Fruit fly (Drosophila melanogaster) whole organism, adult: ENCODE results near the gene Cep164.

Experiments used
- CG11617 ChIP-seq: fragments of 200-800 bp; sonication (Bioruptor generic); optimal IDR thresholded peaks from 2 replicates; lab custom pipeline; 2017; ENCODE audit warnings: mild to moderate bottlenecking, missing biosample characterization, missing genetic modification reagents, missing genetic modification characterization
- CG12768 ChIP-seq: fragments of 200-800 bp; sonication (Bioruptor generic); optimal IDR thresholded peaks from 2 replicates; lab custom pipeline; 2017; ENCODE audit warnings: missing biosample characterization, missing genetic modification characterization, mild to moderate bottlenecking, moderate library complexity, missing genetic modification reagents
- CG14711 ChIP-seq: fragments of 200-800 bp; sonication (Bioruptor generic); optimal IDR thresholded peaks from 2 replicates; lab custom pipeline; 2018; ENCODE audit warnings: missing biosample characterization, mild to moderate bottlenecking, missing genetic modification characterization, moderate library complexity
- CG1620 ChIP-seq: fragments of 200-800 bp; sonication (Bioruptor generic); optimal IDR thresholded peaks from 2 replicates; lab custom pipeline; 2016; ENCODE audit warnings: missing biosample characterization, missing genetic modification characterization
- CG33017 ChIP-seq: fragments of 200-800 bp; sonication (Bioruptor generic); optimal IDR thresholded peaks from 2 replicates; lab custom pipeline; 2018; ENCODE audit warnings: missing biosample characterization, mild to moderate bottlenecking, missing genetic modification characterization, moderate library complexity
- CG5204 ChIP-seq: fragments of 200-800 bp; sonication (Bioruptor generic); optimal IDR thresholded peaks from 2 replicates; lab custom pipeline; 2016; ENCODE audit warnings: missing biosample characterization, missing genetic modification characterization
- CG7045 ChIP-seq: fragments of 200-800 bp; sonication (Bioruptor generic); optimal IDR thresholded peaks from 2 replicates; lab custom pipeline; 2017; ENCODE audit warnings: missing biosample characterization, mild to moderate bottlenecking, missing genetic modification characterization
- CG7101 ChIP-seq: fragments of 200-800 bp; sonication (Bioruptor generic); optimal IDR thresholded peaks from 2 replicates; lab custom pipeline; 2018; ENCODE audit warnings: missing biosample characterization, mild to moderate bottlenecking, missing genetic modification characterization, moderate library complexity
- Clk ChIP-seq: fragments of 200-800 bp; sonication (Bioruptor generic); optimal IDR thresholded peaks from 2 replicates; lab custom pipeline; 2017; ENCODE audit warnings: missing biosample characterization, missing genetic modification characterization
- Hr96 ChIP-seq: fragments of 200-800 bp; sonication (Bioruptor generic); optimal IDR thresholded peaks from 2 replicates; lab custom pipeline; 2016; ENCODE audit warnings: missing biosample characterization, missing genetic modification characterization
- Mnt ChIP-seq: fragments of 200-800 bp; sonication (Bioruptor generic); optimal IDR thresholded peaks from 2 replicates; lab custom pipeline; 2016; ENCODE audit warnings: missing biosample characterization, mild to moderate bottlenecking, missing genetic modification characterization
- bab1 ChIP-seq: fragments of 200-800 bp; sonication (Bioruptor generic); optimal IDR thresholded peaks from 3 replicates; lab custom pipeline; 2019; ENCODE audit warnings: missing biosample characterization, mild to moderate bottlenecking, missing genetic modification characterization, moderate library complexity
- cic ChIP-seq: fragments of 200-800 bp; sonication (Bioruptor generic); optimal IDR thresholded peaks from 2 replicates; lab custom pipeline; 2017; ENCODE audit warnings: missing biosample characterization, mild to moderate bottlenecking, missing genetic modification characterization, moderate library complexity
- cnc ChIP-seq, 2 experiments: fragments of >200 bp; optimal IDR thresholded peaks; 2 replicates each; lab custom pipeline; 2017
- kay ChIP-seq: fragments of 200-800 bp; sonication (Bioruptor generic); peaks from one replicate; lab custom pipeline; 2016; ENCODE audit warnings: missing biosample characterization, missing genetic modification characterization, borderline replicate concordance
- ovo ChIP-seq: fragments of 200-800 bp; sonication (Bioruptor generic); optimal IDR thresholded peaks from 2 replicates; lab custom pipeline; 2016; ENCODE audit warnings: missing biosample characterization, missing genetic modification characterization
- pad ChIP-seq: fragments of 200-800 bp; sonication (Bioruptor generic); optimal IDR thresholded peaks from 3 replicates; lab custom pipeline; 2017; ENCODE audit warnings: missing biosample characterization, missing genetic modification characterization, mild to moderate bottlenecking, moderate library complexity, missing genetic modification reagents
- tj ChIP-seq: fragments of 200-800 bp; sonication (Bioruptor generic); optimal IDR thresholded peaks from 3 replicates; lab custom pipeline; 2017; ENCODE audit warnings: missing biosample characterization, mild to moderate bottlenecking, missing genetic modification characterization, moderate library complexity
- toe ChIP-seq: fragments of 200-800 bp; sonication (Bioruptor generic); optimal IDR thresholded peaks from 2 replicates; lab custom pipeline; 2016; ENCODE audit warnings: missing biosample characterization, missing genetic modification characterization

Cep164 gene

DNA sequence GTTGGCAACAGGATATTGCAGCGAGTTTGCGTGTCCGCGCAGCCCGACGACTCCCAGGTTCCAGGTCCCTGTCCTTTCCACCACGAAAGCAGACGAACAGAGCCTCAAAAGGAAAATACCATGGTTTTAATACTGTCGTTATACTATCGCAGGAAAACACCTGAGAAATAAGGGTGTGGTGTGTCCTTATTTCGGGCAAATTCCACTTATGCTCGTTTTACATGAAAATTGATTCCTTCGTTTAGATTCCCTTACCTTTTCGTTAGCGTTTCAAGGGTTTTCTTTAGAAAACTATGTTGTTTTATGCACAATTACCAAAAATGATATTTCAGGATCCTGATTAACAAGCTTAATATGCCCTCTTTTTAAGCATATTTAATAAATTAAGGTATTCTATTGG is at the start of gene Cep164:
Gene Cep164, minus strand, starts transcription at position 101 of the 400 bp plus-strand sequence.
- no peak for TF ChIP-seq cic
- TF ChIP-seq CG11617 (GFP tag; lab: Kevin White, UChicago): no peak
- no peak for TF ChIP-seq tj (GFP tag; lab: Kevin White, UChicago)
- TF ChIP-seq cnc (optimal IDR thresholded peaks at IDR 0.05; lab: Kevin White, UChicago): no peak
- no peak for TF ChIP-seq CG33017 (tag; lab: Kevin White, UChicago)
- no peak for TF ChIP-seq Mnt (GFP tag; lab: Kevin White, UChicago)
- no peak for TF ChIP-seq CG7045 (GFP tag; lab: Kevin White, UChicago)
- no peak for TF ChIP-seq kay (GFP tag; lab: Kevin White, UChicago)
- no peak for TF ChIP-seq Clk (GFP tag; lab: Kevin White, UChicago)
- no peak for TF ChIP-seq bab1 (GFP tag; lab: Kevin White, UChicago)
- TF ChIP-seq CG1620 (GFP tag; lab: Kevin White, UChicago): no peak

- no peak for TF ChIP-seq Hr96 (GFP tag; lab: Kevin White, UChicago)
- TF ChIP-seq pad (GFP tag; lab: Kevin White, UChicago): no peak
- no peak for TF ChIP-seq CG7045 (GFP tag; lab: Kevin White, UChicago)
- TF ChIP-seq kay (GFP tag; lab: Kevin White, UChicago): no peak
- TF ChIP-seq CG33017 (tag; lab: Kevin White, UChicago): no peak
- no peak for TF ChIP-seq CG12768
- no peak for TF ChIP-seq toe
- no peak for TF ChIP-seq cnc (optimal IDR thresholded peaks at IDR 0.05; lab: Kevin White, UChicago)
- TF ChIP-seq cic: no peak
- TF ChIP-seq CG1620 (GFP tag; lab: Kevin White, UChicago): no peak
- no peak for TF ChIP-seq bab1 (GFP tag; lab: Kevin White, UChicago)
- no peak for TF ChIP-seq CG7101 (tag; lab: Kevin White, UChicago)
- no peak for TF ChIP-seq Mnt (GFP tag; lab: Kevin White, UChicago)
- no peak for TF ChIP-seq tj (GFP tag; lab: Kevin White, UChicago)
- TF ChIP-seq ovo (GFP tag; lab: Kevin White, UChicago): no peak
- no peak for TF ChIP-seq CG5204 (GFP tag; lab: Kevin White, UChicago)
- TF ChIP-seq CG14711 (tag; lab: Kevin White, UChicago): no peak
- TF ChIP-seq CG11617 (GFP tag; lab: Kevin White, UChicago): no peak
These were observed 26.1 kb upstream of the Cep164 start, which contains the start of gene Muc14A for dm6 chrX:16008814-16009213. Gene Muc14A (plus strand): TSS chrX:16009114.

DNA sequence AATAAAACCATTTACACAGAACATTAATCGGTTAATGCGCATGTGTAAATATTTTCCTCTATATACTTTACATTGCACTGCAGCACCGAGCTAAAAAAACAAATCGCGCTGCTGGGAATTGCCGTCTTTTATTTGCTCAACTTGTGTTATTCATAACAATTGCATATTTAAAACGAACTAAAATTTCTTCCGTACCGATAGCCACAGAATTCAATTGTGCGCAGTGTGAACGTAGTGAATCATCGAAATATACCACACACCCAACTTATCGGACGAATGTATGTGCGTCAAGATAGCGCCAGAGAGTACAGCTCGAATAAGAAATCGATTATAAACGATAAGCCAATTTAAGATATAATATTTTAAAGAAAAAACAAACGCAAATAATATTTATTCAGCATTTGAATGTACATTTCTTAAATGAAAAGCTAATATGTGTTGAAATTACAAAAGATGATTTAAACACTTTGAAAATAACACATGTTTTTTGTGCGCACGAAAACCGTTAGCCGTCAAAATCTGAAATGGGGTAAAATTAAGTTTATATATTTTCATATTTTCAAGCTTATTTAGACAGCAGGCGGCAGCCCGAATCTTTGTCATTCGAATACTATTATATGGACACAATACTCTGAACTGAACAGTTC is 22.9 kb upstream of the Cep164 start, which contains the start of the genes vap and CG12698:
Gene vap, minus strand, starts transcription at position 262 of the 647 bp plus-strand sequence.
Gene CG12698, plus strand, starts transcription at position 597 of the 647 bp plus-strand sequence.
- TF ChIP-seq cic: no peak
- TF ChIP-seq ovo (GFP tag; lab: Kevin White, UChicago): peak; percentile 24
- TF ChIP-seq CG5204 (GFP tag; lab: Kevin White, UChicago): no peak
- TF ChIP-seq toe: no peak
- TF ChIP-seq Clk (GFP tag; lab: Kevin White, UChicago): no peak
- no peak for TF ChIP-seq Mnt (GFP tag; lab: Kevin White, UChicago)
- TF ChIP-seq CG7045 (GFP tag; lab: Kevin White, UChicago): no peak
- no peak for TF ChIP-seq CG1620 (GFP tag; lab: Kevin White, UChicago)
- no peak for TF ChIP-seq tj (GFP tag; lab: Kevin White, UChicago)
- no peak for TF ChIP-seq CG11617 (GFP tag; lab: Kevin White, UChicago)
- peak; percentile 56 for TF ChIP-seq kay (GFP tag; lab: Kevin White, UChicago)

DNA sequence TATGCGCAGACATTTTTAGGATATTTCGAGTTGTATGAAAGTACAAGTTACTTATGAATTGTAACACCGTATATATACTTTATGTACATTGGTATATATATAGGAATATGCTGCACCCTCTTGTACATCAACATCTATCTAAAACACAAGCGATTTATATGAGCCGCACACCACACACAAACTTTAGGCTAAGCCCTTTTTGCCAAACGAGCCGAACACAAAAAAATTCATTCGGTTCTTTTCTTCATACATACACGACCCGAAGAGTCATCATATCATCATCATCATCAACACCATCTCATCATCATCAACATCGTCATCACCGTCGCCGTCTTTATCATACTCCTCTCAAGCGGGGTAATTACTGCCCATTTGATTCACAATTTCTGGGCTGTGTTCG is 22.3 kb upstream of the Cep164 start:
- TF ChIP-seq kay (GFP tag; lab: Kevin White, UChicago): peak; percentile 74
- TF ChIP-seq toe: no peak

- TF ChIP-seq Mnt (GFP tag; lab: Kevin White, UChicago) (peak; percentile 99), CG14711 (tag; lab: Kevin White, UChicago) (no peak)
These were observed 14.1 kb upstream of the Cep164 start, which contains the start of gene CG8939 for dm6 chrX:15996831-15997230. Gene CG8939 (plus strand): TSS chrX:15997016.

dm6 chrX:15992527-15992897 is 9.8 kb upstream of the Cep164 start:
- TF ChIP-seq CG7101 (tag; lab: Kevin White, UChicago) (no peak), CG1620 (GFP tag; lab: Kevin White, UChicago) (no peak), Mnt (GFP tag; lab: Kevin White, UChicago) (peak; percentile 2), ovo (GFP tag; lab: Kevin White, UChicago) (no peak), toe (no peak), kay (GFP tag; lab: Kevin White, UChicago) (peak; percentile 93), Clk (GFP tag; lab: Kevin White, UChicago) (no peak), CG5204 (GFP tag; lab: Kevin White, UChicago) (no peak), CG33017 (tag; lab: Kevin White, UChicago) (no peak), cic (no peak)
